Fruit fly (Drosophila melanogaster) whole organism, prepupa: ENCODE results near the gene Or88a.

Source experiments
- CG10631 ChIP-seq: fragments of 200-800 bp; sonication (Bioruptor generic); optimal IDR thresholded peaks from 2 replicates; lab custom pipeline; 2016; ENCODE audit warnings: missing biosample characterization, missing genetic modification characterization
- CG10669 ChIP-seq: fragments of 200-800 bp; sonication (Bioruptor generic); optimal IDR thresholded peaks from 3 replicates; lab custom pipeline; 2018; ENCODE audit warnings: missing biosample characterization, mild to moderate bottlenecking, missing genetic modification characterization, moderate library complexity
- CG11294 ChIP-seq: fragments of 200-800 bp; sonication (Bioruptor generic); IDR thresholded peaks from 2 replicates; pipeline ENCODE4 v1.3.6; 2022; ENCODE audit warnings: missing biosample characterization, missing genetic modification characterization
- CG11762 ChIP-seq: fragments of 200-800 bp; sonication (Bioruptor generic); optimal IDR thresholded peaks from 3 replicates; lab custom pipeline; 2016; ENCODE audit warnings: missing biosample characterization, missing genetic modification characterization; ENCODE audit not compliant: insufficient read depth
- CG11902 ChIP-seq: fragments of 200-800 bp; sonication (Bioruptor generic); optimal IDR thresholded peaks from 3 replicates; lab custom pipeline; 2016; ENCODE audit warnings: missing biosample characterization, missing genetic modification characterization
- CG1621 ChIP-seq: fragments of 200-800 bp; sonication (Bioruptor generic); optimal IDR thresholded peaks from 3 replicates; lab custom pipeline; 2018; ENCODE audit warnings: missing biosample characterization, mild to moderate bottlenecking, missing genetic modification characterization
- CG31627 ChIP-seq: fragments of 200-800 bp; sonication (Bioruptor generic); optimal IDR thresholded peaks from 3 replicates; lab custom pipeline; 2016; ENCODE audit warnings: missing biosample characterization, missing genetic modification characterization
- CG32006 ChIP-seq: fragments of 200-800 bp; sonication (Bioruptor generic); optimal IDR thresholded peaks from 3 replicates; lab custom pipeline; 2017; ENCODE audit warnings: missing biosample characterization, mild to moderate bottlenecking, missing genetic modification characterization
- CG34406 ChIP-seq: fragments of 200-800 bp; sonication (Bioruptor generic); optimal IDR thresholded peaks from 3 replicates; lab custom pipeline; 2016; ENCODE audit warnings: missing biosample characterization, missing genetic modification characterization
- CG4318 ChIP-seq: fragments of 200-800 bp; sonication (Bioruptor generic); optimal IDR thresholded peaks from 3 replicates; lab custom pipeline; 2017; ENCODE audit warnings: missing biosample characterization, mild to moderate bottlenecking, missing genetic modification characterization
- CG6854 ChIP-seq: fragments of 200-800 bp; sonication (Bioruptor generic); optimal IDR thresholded peaks from 2 replicates; lab custom pipeline; 2017; ENCODE audit warnings: missing biosample characterization, mild to moderate bottlenecking, missing genetic modification characterization
- CG7368 ChIP-seq: fragments of 200-800 bp; sonication (Bioruptor generic); optimal IDR thresholded peaks from 3 replicates; lab custom pipeline; 2016; ENCODE audit warnings: missing biosample characterization, missing genetic modification characterization
- CG8319 ChIP-seq: fragments of 200-800 bp; sonication (Bioruptor generic); optimal IDR thresholded peaks from 3 replicates; lab custom pipeline; 2016; ENCODE audit warnings: missing biosample characterization, missing genetic modification characterization
- CG8632 ChIP-seq: fragments of 200-800 bp; sonication (Bioruptor generic); optimal IDR thresholded peaks from 3 replicates; lab custom pipeline; 2016; ENCODE audit warnings: missing biosample characterization, missing genetic modification characterization
- Eip75B ChIP-seq: fragments of 200-800 bp; sonication (Bioruptor generic); optimal IDR thresholded peaks from 3 replicates; lab custom pipeline; 2016; ENCODE audit warnings: missing biosample characterization, missing genetic modification characterization
- Eip78C ChIP-seq: fragments of 200-800 bp; sonication (Bioruptor generic); peaks from one replicate; lab custom pipeline; 2016; ENCODE audit warnings: missing biosample characterization, missing genetic modification characterization
- Eip93F ChIP-seq: fragments of 200-800 bp; sonication (Bioruptor generic); optimal IDR thresholded peaks from 2 replicates; lab custom pipeline; 2016; ENCODE audit warnings: missing biosample characterization, mild to moderate bottlenecking, missing genetic modification characterization
- Ets21C ChIP-seq: fragments of 200-800 bp; sonication (Bioruptor generic); optimal IDR thresholded peaks from 3 replicates; lab custom pipeline; 2016; ENCODE audit warnings: missing biosample characterization, missing genetic modification characterization
- Ets96B ChIP-seq: fragments of 200-800 bp; optimal IDR thresholded peaks from 2 replicates; lab custom pipeline; 2019; ENCODE audit warnings: missing biosample characterization, mild to moderate bottlenecking, missing genetic modification characterization, moderate library complexity
- Gug ChIP-seq: fragments of 200-800 bp; sonication (Bioruptor generic); IDR thresholded peaks from 2 replicates; pipeline ENCODE4 v1.3.6; 2022; ENCODE audit warnings: missing biosample characterization, missing genetic modification characterization
- Hr38 ChIP-seq: sonication (Bioruptor generic); optimal IDR thresholded peaks from 2 replicates; lab custom pipeline; 2016; ENCODE audit warnings: missing biosample characterization, missing genetic modification characterization
- Hr39 ChIP-seq: fragments of 200-800 bp; sonication (Bioruptor generic); optimal IDR thresholded peaks from 2 replicates; lab custom pipeline; 2016; ENCODE audit warnings: missing biosample characterization, missing genetic modification characterization
- Hr4 ChIP-seq: fragments of 200-800 bp; sonication (Bioruptor generic); optimal IDR thresholded peaks from 3 replicates; lab custom pipeline; 2016; ENCODE audit warnings: missing biosample characterization, missing genetic modification characterization
- OdsH ChIP-seq: fragments of 200-800 bp; sonication (Bioruptor generic); optimal IDR thresholded peaks from 3 replicates; lab custom pipeline; 2016; ENCODE audit warnings: missing biosample characterization, missing genetic modification characterization
- Smox ChIP-seq: fragments of 200-800 bp; sonication (Bioruptor generic); optimal IDR thresholded peaks from 3 replicates; lab custom pipeline; 2016; ENCODE audit warnings: missing biosample characterization, missing genetic modification characterization
- Sox102F ChIP-seq: fragments of 200-800 bp; sonication (Bioruptor generic); optimal IDR thresholded peaks from 2 replicates; lab custom pipeline; 2016; ENCODE audit warnings: missing biosample characterization, mild to moderate bottlenecking, missing genetic modification characterization
- Sox14 ChIP-seq: fragments of 200-800 bp; sonication (Bioruptor generic); optimal IDR thresholded peaks from 3 replicates; lab custom pipeline; 2016; ENCODE audit warnings: missing biosample characterization, missing genetic modification characterization
- achi ChIP-seq: fragments of 200-800 bp; sonication (Bioruptor generic); optimal IDR thresholded peaks from 3 replicates; lab custom pipeline; 2016; ENCODE audit warnings: missing biosample characterization, missing genetic modification characterization
- dac ChIP-seq: fragments of 200-800 bp; sonication (Bioruptor generic); optimal IDR thresholded peaks from 2 replicates; lab custom pipeline; 2017; ENCODE audit warnings: missing biosample characterization, mild to moderate bottlenecking, missing genetic modification characterization
- dsx ChIP-seq: fragments of 200-800 bp; optimal IDR thresholded peaks from 3 replicates; lab custom pipeline; 2019; ENCODE audit warnings: missing biosample characterization, mild to moderate bottlenecking, missing genetic modification characterization, moderate library complexity; ENCODE audit not compliant: poor library complexity, severe bottlenecking
- eg ChIP-seq: fragments of 200-800 bp; sonication (Bioruptor generic); IDR thresholded peaks from 3 replicates; pipeline ENCODE4 v1.3.6; 2022; ENCODE audit warnings: missing biosample characterization, missing genetic modification characterization
- fd59A ChIP-seq: fragments of 200-800 bp; sonication (Bioruptor generic); optimal IDR thresholded peaks from 2 replicates; lab custom pipeline; 2017; ENCODE audit warnings: missing biosample characterization, mild to moderate bottlenecking, missing genetic modification characterization, missing genetic modification reagents
- fd85E ChIP-seq: fragments of 200-800 bp; sonication (Bioruptor generic); optimal IDR thresholded peaks from 3 replicates; lab custom pipeline; 2016; ENCODE audit warnings: missing biosample characterization, missing genetic modification characterization
- fkh ChIP-seq: fragments of 200-800 bp; sonication (Bioruptor generic); optimal IDR thresholded peaks from 3 replicates; lab custom pipeline; 2017; ENCODE audit warnings: missing biosample characterization, mild to moderate bottlenecking, missing genetic modification characterization, moderate library complexity
- lz ChIP-seq: fragments of 200-800 bp; sonication (Bioruptor generic); optimal IDR thresholded peaks from 3 replicates; lab custom pipeline; 2016; ENCODE audit warnings: missing biosample characterization, missing genetic modification characterization
- net ChIP-seq: fragments of 200-800 bp; sonication (Bioruptor generic); optimal IDR thresholded peaks from 3 replicates; lab custom pipeline; 2016; ENCODE audit warnings: missing biosample characterization, missing genetic modification characterization
- pdm3 ChIP-seq: fragments of 200-800 bp; sonication (Bioruptor generic); optimal IDR thresholded peaks from 3 replicates; lab custom pipeline; 2016; ENCODE audit warnings: missing biosample characterization, missing genetic modification characterization
- salr ChIP-seq, 2 experiments: fragments of 200-800 bp; sonication (Bioruptor generic); optimal IDR thresholded peaks; 3 replicates each; lab custom pipeline; 2016 to 2018; ENCODE audit warnings: missing biosample characterization in 2 of 2, missing genetic modification characterization in 2 of 2, mild to moderate bottlenecking in 1 of 2
- spab ChIP-seq: fragments of 200-800 bp; sonication (Bioruptor generic); optimal IDR thresholded peaks from 2 replicates; lab custom pipeline; 2017; ENCODE audit warnings: missing biosample characterization, mild to moderate bottlenecking, missing genetic modification characterization, missing genetic modification reagents
- ss ChIP-seq, 2 experiments: fragments of 200-800 bp; sonication (Bioruptor generic); optimal IDR thresholded peaks; 2 replicates in 1 of 2; 3 replicates in 1 of 2; lab custom pipeline; 2017 to 2018; ENCODE audit warnings: mild to moderate bottlenecking in 2 of 2, missing biosample characterization in 2 of 2, missing genetic modification characterization in 2 of 2, moderate library complexity in 1 of 2
- svp ChIP-seq: fragments of 200-800 bp; sonication (Bioruptor generic); peaks from one replicate; lab custom pipeline; 2016; ENCODE audit warnings: missing biosample characterization, missing genetic modification characterization
- vri ChIP-seq: fragments of 200-800 bp; sonication (Bioruptor generic); optimal IDR thresholded peaks from 3 replicates; lab custom pipeline; 2016; ENCODE audit warnings: missing biosample characterization, mild to moderate bottlenecking, missing genetic modification characterization

The Or88a gene

DNA sequence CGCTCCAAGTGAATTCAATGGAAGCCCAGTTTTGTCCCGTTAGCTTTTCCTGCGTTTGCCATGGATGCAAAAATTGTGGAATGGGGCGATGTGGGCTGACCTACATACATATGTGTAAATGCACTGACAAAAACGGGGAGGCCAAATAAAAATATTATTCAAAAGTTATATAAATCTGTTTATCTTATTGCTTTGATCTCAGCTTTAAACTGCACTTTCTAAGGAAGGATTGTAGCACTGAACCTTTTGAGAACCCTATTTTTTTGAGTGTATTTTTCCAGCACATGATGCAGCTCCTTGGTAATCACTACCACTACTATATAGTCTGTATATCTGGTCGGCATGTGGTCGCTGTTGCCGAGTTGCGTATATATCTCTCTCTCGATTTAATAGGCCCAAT is 32.2 kb upstream of the Or88a start (continued):
- TF ChIP-seq Eip93F (GFP tag; lab: Kevin White, UChicago), result no peak
- peak; percentile 21 for TF ChIP-seq fd59A (GFP tag; lab: Kevin White, UChicago)
- TF ChIP-seq CG8632, result peak; percentile 48
- TF ChIP-seq OdsH (GFP tag; lab: Kevin White, UChicago), result peak; percentile 56
- TF ChIP-seq CG6854 (GFP tag; lab: Kevin White, UChicago), result no peak
- TF ChIP-seq spab (GFP tag; lab: Kevin White, UChicago), result peak; percentile 42
- peak in 1 of 2 experiments; percentile 43 for TF ChIP-seq ss (GFP tag; optimal IDR thresholded peaks at IDR 0.05; lab: Kevin White, UChicago)

DNA sequence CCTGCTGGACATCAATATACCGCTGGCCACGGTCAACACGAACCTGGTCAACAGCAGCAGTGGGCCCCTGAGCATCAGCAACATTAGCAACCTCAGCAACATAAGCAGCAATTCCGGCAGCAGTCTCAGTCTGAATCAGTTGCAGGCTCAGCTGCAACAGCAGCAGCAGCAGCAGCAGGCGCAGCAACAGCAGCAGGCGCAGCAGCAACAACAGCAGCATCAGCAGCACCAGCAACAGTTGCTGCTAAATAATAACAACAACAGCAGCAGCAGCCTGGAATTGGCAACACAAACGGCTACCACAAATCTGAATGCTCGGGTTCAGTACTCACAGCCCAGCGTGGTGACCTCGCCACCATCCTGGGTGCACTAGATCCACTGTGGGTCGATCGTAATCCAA is 27.7 kb upstream of the Or88a start:
- no peak for TF ChIP-seq CG1621 (tag; lab: Kevin White, UChicago)
- no peak for TF ChIP-seq CG32006 (GFP tag; lab: Kevin White, UChicago)
- no peak for TF ChIP-seq CG34406 (GFP tag; lab: Kevin White, UChicago)
- no peak for TF ChIP-seq achi
- no peak for TF ChIP-seq CG7368
- no peak for TF ChIP-seq fkh
- no peak for TF ChIP-seq Sox14 (GFP tag; lab: Kevin White, UChicago)
- no peak for TF ChIP-seq eg (GFP tag; lab: Robert Waterston, UW)
- no peak for TF ChIP-seq spab (GFP tag; lab: Kevin White, UChicago)
- no peak for TF ChIP-seq Eip75B
- TF ChIP-seq CG10669 (GFP tag; lab: Kevin White, UChicago), result no peak
- TF ChIP-seq dac (GFP tag; lab: Kevin White, UChicago), result no peak
- TF ChIP-seq, all 60 proteins: peak for 0

DNA sequence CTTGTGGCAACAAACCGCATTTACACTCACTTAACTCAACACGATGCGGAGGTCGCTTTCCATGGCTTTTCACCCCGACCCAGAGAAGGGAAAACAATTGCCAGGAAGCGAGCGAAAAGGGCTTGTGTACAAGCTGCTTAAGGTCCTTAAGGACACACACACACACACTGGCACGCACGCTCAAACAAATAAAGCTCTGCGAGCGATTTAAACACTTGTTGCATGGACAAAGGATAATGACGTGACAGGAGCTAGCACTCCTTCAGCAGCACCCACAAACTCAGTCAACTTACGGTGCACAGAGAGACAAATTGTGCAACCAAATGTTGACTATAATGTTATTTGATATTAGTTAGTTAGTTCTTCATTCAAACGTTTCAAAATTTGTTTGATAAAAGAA is 23.7 kb upstream of the Or88a start:
- no peak for TF ChIP-seq Sox14 (GFP tag; lab: Kevin White, UChicago)
- TF ChIP-seq pdm3 (GFP tag; lab: Kevin White, UChicago), result no peak
- no peak for TF ChIP-seq CG11294
- no peak for TF ChIP-seq CG31627 (GFP tag; lab: Kevin White, UChicago)
- TF ChIP-seq Ets96B (tag; lab: Kevin White, UChicago), result peak; percentile 2
- peak; percentile 55 for TF ChIP-seq Eip78C
- TF ChIP-seq, all 60 proteins: peak for 2

DNA sequence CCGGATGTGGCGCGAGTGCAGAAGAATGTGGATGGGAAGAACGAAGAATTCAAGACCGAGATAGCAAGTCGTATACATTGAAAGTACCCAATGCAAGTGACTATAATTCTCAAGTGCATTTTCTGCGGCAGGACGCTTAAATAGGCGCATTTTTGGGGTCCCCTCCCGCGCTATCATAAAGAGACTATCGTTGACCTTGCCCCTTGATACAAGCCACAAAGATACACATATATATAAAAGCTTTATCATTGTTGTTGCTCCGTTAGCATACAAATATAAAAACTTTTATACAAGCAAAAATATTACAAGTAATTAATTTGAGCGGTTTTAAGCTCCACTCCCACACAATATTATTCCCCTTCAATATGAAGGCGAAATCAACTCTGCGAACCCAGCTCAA is 21.1 kb upstream of the Or88a start:
- peak; percentile 73 for TF ChIP-seq svp (GFP tag; lab: Kevin White, UChicago)
- TF ChIP-seq dsx (GFP tag; lab: Kevin White, UChicago), result peak; percentile 58
- TF ChIP-seq ss (GFP tag; optimal IDR thresholded peaks at IDR 0.05; lab: Kevin White, UChicago), result peak; percentile 3 to 42
- peak; percentile 66 for TF ChIP-seq Eip78C
- no peak for TF ChIP-seq salr (GFP tag; optimal IDR thresholded peaks at IDR 0.05; lab: Kevin White, UChicago)
- TF ChIP-seq, all 60 proteins: peak for 4

DNA sequence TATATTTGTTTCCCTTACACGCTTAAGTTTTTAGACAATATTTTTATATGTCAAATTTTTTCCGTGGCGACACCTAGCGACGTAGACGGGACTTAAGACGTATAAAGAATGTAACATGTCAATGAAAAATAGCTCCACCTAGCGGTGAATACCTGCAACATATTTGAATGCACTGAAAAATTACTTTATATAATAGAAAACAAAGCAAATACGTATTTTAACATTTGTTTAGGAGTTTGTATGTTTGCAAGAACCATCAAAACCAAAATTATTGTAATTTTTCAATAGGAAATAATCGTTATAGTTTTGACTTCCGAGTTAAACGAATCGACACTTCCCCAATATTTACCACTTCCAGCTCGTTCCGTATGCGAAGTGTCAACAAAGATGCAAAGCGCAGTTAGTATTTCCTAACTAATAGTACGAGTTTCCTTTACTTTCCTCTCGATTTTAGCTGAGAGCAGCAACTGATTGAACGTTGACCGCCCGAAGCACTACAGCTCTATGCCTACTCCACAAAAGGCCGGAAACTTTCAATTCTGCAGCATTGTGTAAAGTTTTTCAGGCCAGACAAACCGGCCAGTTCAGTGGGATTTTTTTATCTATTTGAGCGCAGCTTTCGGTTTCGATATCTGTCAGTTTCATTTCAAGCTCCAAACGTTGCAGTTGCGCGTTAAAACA is 20.2 kb upstream of the Or88a start, which contains the start of gene Npc2b:
TSS of gene Npc2b (plus strand) at position 631 of the 681 bp plus-strand sequence.
- TF ChIP-seq CG8632 (peak; percentile 25), dac (GFP tag; lab: Kevin White, UChicago) (peak; percentile 9), Ets96B (tag; lab: Kevin White, UChicago) (peak; percentile 24), Hr38 (GFP tag; lab: Kevin White, UChicago) (no peak), Sox102F (peak; percentile 27), Smox (peak; percentile 49), CG11762 (GFP tag; lab: Kevin White, UChicago) (no peak), Hr4 (GFP tag; lab: Kevin White, UChicago) (peak; percentile 58), CG11902 (GFP tag; lab: Kevin White, UChicago) (peak; percentile 6), CG31627 (GFP tag; lab: Kevin White, UChicago) (peak; percentile 73), lz (GFP tag; lab: Kevin White, UChicago) (peak; percentile 68), spab (GFP tag; lab: Kevin White, UChicago) (peak; percentile 13), CG10631 (GFP tag; lab: Kevin White, UChicago) (peak; percentile 36), Hr39 (GFP tag; lab: Kevin White, UChicago) (peak; percentile 66), vri (GFP tag; lab: Kevin White, UChicago) (no peak), CG32006 (GFP tag; lab: Kevin White, UChicago) (no peak), CG4318 (GFP tag; lab: Kevin White, UChicago) (peak; percentile 27), Gug (GFP tag; lab: Robert Waterston, UW) (no peak), dsx (GFP tag; lab: Kevin White, UChicago) (no peak), fd85E (GFP tag; lab: Kevin White, UChicago) (no peak), net (GFP tag; lab: Kevin White, UChicago) (peak; percentile 49), CG7368 (no peak), CG8319 (no peak), CG6854 (GFP tag; lab: Kevin White, UChicago) (no peak), Ets21C (GFP tag; lab: Kevin White, UChicago) (peak; percentile 59)
